Worm (Caenorhabditis elegans): ENCODE data around the gene amt-2.

DNA sequence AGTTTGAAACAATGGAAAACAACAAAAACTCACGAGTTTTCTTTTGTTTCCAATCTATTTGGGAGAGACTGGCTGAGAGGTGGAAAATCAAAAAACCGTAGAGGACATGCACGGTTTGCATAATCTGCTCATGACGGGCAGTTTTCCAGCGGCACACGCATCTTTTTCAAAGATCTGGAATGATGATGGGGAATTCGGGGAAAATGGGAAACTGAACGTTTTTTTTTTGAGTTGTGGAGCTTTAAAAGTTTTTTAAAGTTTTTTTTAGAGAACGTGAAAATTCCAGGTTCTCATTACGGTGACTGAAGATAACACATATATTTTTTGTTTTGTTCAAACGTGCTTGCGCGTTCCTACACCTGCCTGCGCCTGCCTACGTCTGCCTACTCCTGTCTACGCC, 34.4 kb downstream of the amt-2 start, which contains the start of gene C39E9.7:
- TF ChIP-seq sea-1 (GFP tag; conservative IDR thresholded peaks at IDR 0.05) (no peak), hnd-1 (tag; optimal IDR thresholded peaks at IDR 0.05) (no peak), tbx-37 (GFP tag; conservative IDR thresholded peaks at IDR 0.05) (no peak), ceh-13 (GFP tag; optimal IDR thresholded peaks at IDR 0.05) (no peak), F13C5.2 (tag; optimal IDR thresholded peaks at IDR 0.05) (no peak), hmg-4 (GFP tag; optimal IDR thresholded peaks at IDR 0.05) (no peak), ama-1 (optimal IDR thresholded peaks at IDR 0.05) (no peak), scrt-1 (GFP tag; IDR thresholded peaks at IDR 0.05) (no peak)

Measured in whole organism, early embryonic.